Worm (Caenorhabditis elegans) whole organism, L4 larva: ENCODE data around the gene rpl-10.

ENCODE experiments used
- F10B5.3 ChIP-seq: sonication (generic microtip); optimal IDR thresholded peaks from 2 replicates; lab custom pipeline; 2016; ENCODE audit warnings: mild to moderate bottlenecking, missing genetic modification characterization, missing compliant biosample characterization
- F44E2.7 ChIP-seq: fragments of 200-800 bp; sonication (Bioruptor generic); IDR thresholded peaks from 2 replicates; pipeline ENCODE4 v2.1.2; 2022; ENCODE audit warnings: missing genetic modification characterization, missing compliant biosample characterization
- F49E8.2 ChIP-seq: sonication (generic microtip); optimal IDR thresholded peaks from 2 replicates; lab custom pipeline; 2016; ENCODE audit warnings: missing compliant biosample characterization, mild to moderate bottlenecking, missing genetic modification characterization, borderline replicate concordance
- Y48G9A.11 ChIP-seq: fragments of 200-800 bp; sonication (Bioruptor generic); IDR thresholded peaks from 2 replicates; pipeline ENCODE4 v1.3.6; 2022; ENCODE audit warnings: missing genetic modification reagents, missing genetic modification characterization, missing compliant biosample characterization
- ZK337.2 ChIP-seq: fragments of 200-800 bp; sonication (Bioruptor generic); IDR thresholded peaks from 2 replicates; pipeline ENCODE4 v1.3.6; 2022; ENCODE audit warnings: missing genetic modification reagents, missing genetic modification characterization, missing compliant biosample characterization
- aha-1 ChIP-seq: fragments of 150-350 bp; peaks from one replicate; lab custom pipeline; 2014; ENCODE audit warnings: missing biosample characterization, missing genetic modification characterization
- aly-2 ChIP-seq: sonication (generic microtip); optimal IDR thresholded peaks from 2 replicates; lab custom pipeline; 2018; ENCODE audit warnings: missing biosample characterization, missing genetic modification characterization
- attf-4 ChIP-seq: sonication (generic microtip); optimal IDR thresholded peaks from 3 replicates; lab custom pipeline; 2017; ENCODE audit warnings: missing biosample characterization, missing genetic modification characterization
- ceh-20 ChIP-seq: fragments of 200-800 bp; sonication (Bioruptor generic); IDR thresholded peaks from 2 replicates; pipeline ENCODE4 v1.3.6; 2022; ENCODE audit warnings: missing genetic modification reagents, missing genetic modification characterization, missing compliant biosample characterization
- ceh-32 ChIP-seq: sonication (generic microtip); optimal IDR thresholded peaks from 2 replicates; lab custom pipeline; 2016; ENCODE audit warnings: mild to moderate bottlenecking, missing genetic modification characterization, missing compliant biosample characterization; ENCODE audit not compliant: poor library complexity
- ceh-82 ChIP-seq: sonication (generic microtip); optimal IDR thresholded peaks from 2 replicates; lab custom pipeline; 2017; ENCODE audit warnings: missing biosample characterization, missing genetic modification characterization
- ctbp-1 ChIP-seq: fragments of 200-800 bp; sonication (Bioruptor generic); IDR thresholded peaks from 2 replicates; pipeline ENCODE4 v1.3.6; 2022; ENCODE audit warnings: missing genetic modification reagents, missing genetic modification characterization, missing compliant biosample characterization
- daf-16 ChIP-seq, 3 experiments: sonication (generic microtip); optimal IDR thresholded peaks; 2 replicates each; lab custom pipeline; 2016 to 2017; ENCODE audit warnings: missing genetic modification characterization in 3 of 3, missing genetic modification reagents in 3 of 3, mild to moderate bottlenecking in 2 of 3, missing compliant biosample characterization in 2 of 3, missing biosample characterization in 1 of 3, moderate library complexity in 1 of 3
- daf-19 ChIP-seq: fragments of 200-800 bp; sonication (Bioruptor generic); conservative IDR thresholded peaks from 2 replicates; pipeline ENCODE4 v1.3.6; 2022; ENCODE audit warnings: missing genetic modification characterization, missing compliant biosample characterization
- daf-8 ChIP-seq: fragments of 200-800 bp; sonication (Bioruptor generic); IDR thresholded peaks from 2 replicates; pipeline ENCODE4 v1.3.6; 2022; ENCODE audit warnings: missing genetic modification characterization, missing compliant biosample characterization
- dmd-6 ChIP-seq: fragments of 200-800 bp; sonication (Bioruptor generic); IDR thresholded peaks from 2 replicates; pipeline ENCODE4 v1.3.6; 2022; ENCODE audit warnings: missing genetic modification reagents, missing genetic modification characterization, missing compliant biosample characterization
- duxl-1 ChIP-seq: sonication (generic microtip); optimal IDR thresholded peaks from 2 replicates; lab custom pipeline; 2016; ENCODE audit warnings: mild to moderate bottlenecking, missing genetic modification characterization, moderate library complexity, missing compliant biosample characterization; ENCODE audit not compliant: poor library complexity
- dve-1 ChIP-seq: sonication (generic microtip); optimal IDR thresholded peaks from 2 replicates; lab custom pipeline; 2017; ENCODE audit warnings: antibody characterized with exemption, mild to moderate bottlenecking, missing genetic modification characterization, missing compliant biosample characterization; ENCODE audit not compliant: insufficient read depth
- egl-27 ChIP-seq: sonication (generic microtip); optimal IDR thresholded peaks from 3 replicates; lab custom pipeline; 2017; ENCODE audit warnings: missing biosample characterization, missing genetic modification reagents, missing genetic modification characterization
- egl-43 ChIP-seq: fragments of 200-800 bp; sonication (Bioruptor generic); IDR thresholded peaks from 2 replicates; pipeline ENCODE4 v1.3.6; 2022; ENCODE audit warnings: missing genetic modification reagents, missing genetic modification characterization, missing compliant biosample characterization
- fkh-10 ChIP-seq: fragments of 150-350 bp; optimal IDR thresholded peaks from 2 replicates; lab custom pipeline; 2014; ENCODE audit warnings: missing biosample characterization, missing genetic modification reagents, missing genetic modification characterization
- gei-8 ChIP-seq: fragments of 200-800 bp; sonication (Bioruptor generic); optimal IDR thresholded peaks from 2 replicates; lab custom pipeline; 2018; ENCODE audit warnings: mild to moderate bottlenecking, missing genetic modification characterization, missing compliant biosample characterization
- hif-1 ChIP-seq, 2 experiments: sonication (generic microtip); optimal IDR thresholded peaks; 2 replicates each; lab custom pipeline; 2016 to 2017; ENCODE audit warnings: missing compliant biosample characterization in 2 of 2, missing genetic modification characterization in 2 of 2, missing genetic modification reagents in 2 of 2, missing genotype in 2 of 2, mild to moderate bottlenecking in 1 of 2
- hlh-11 ChIP-seq: fragments of 200-800 bp; sonication (Bioruptor generic); optimal IDR thresholded peaks from 2 replicates; lab custom pipeline; 2018; ENCODE audit warnings: mild to moderate bottlenecking, missing genetic modification characterization, missing compliant biosample characterization
- jun-1 ChIP-seq: fragments of 150-350 bp; optimal IDR thresholded peaks from 2 replicates; lab custom pipeline; 2014; ENCODE audit warnings: missing biosample characterization, missing genetic modification reagents, missing genetic modification characterization
- lim-7 ChIP-seq: fragments of 200-800 bp; sonication (Bioruptor generic); IDR thresholded peaks from 2 replicates; pipeline ENCODE4 v1.3.6; 2022; ENCODE audit warnings: missing genetic modification characterization, missing compliant biosample characterization
- lin-29 ChIP-seq: fragments of 200-800 bp; sonication (Bioruptor generic); IDR thresholded peaks from 2 replicates; pipeline ENCODE4 v1.3.6; 2022; ENCODE audit warnings: missing genetic modification reagents, missing genetic modification characterization, missing compliant biosample characterization
- lsy-2 ChIP-seq, 2 experiments: fragments of 150-350 bp in 1 of 2; sonication (generic microtip) in 1 of 2; optimal IDR thresholded peaks; 2 replicates each; lab custom pipeline; 2014 to 2017; ENCODE audit warnings: missing biosample characterization in 2 of 2, missing genetic modification characterization in 2 of 2
- madf-5 ChIP-seq, 2 experiments: fragments of 200-800 bp; sonication (Bioruptor generic); IDR thresholded peaks; 2 replicates each; pipeline ENCODE4 v1.3.6; 2022; ENCODE audit warnings: missing compliant biosample characterization in 2 of 2, missing genetic modification characterization in 2 of 2
- mes-2 ChIP-seq: sonication (generic microtip); optimal IDR thresholded peaks from 2 replicates; lab custom pipeline; 2016; ENCODE audit warnings: missing genotype, mild to moderate bottlenecking, missing genetic modification characterization, missing compliant biosample characterization; ENCODE audit not compliant: poor library complexity, severe bottlenecking
- nhr-102 ChIP-seq: sonication (generic microtip); optimal IDR thresholded peaks from 2 replicates; lab custom pipeline; 2016; ENCODE audit warnings: mild to moderate bottlenecking, missing genetic modification characterization, moderate library complexity, missing compliant biosample characterization
- nhr-28 ChIP-seq: fragments of 150-350 bp; optimal IDR thresholded peaks from 2 replicates; lab custom pipeline; 2014; ENCODE audit warnings: missing biosample characterization, missing genetic modification characterization
- nhr-77 ChIP-seq: fragments of 150-350 bp; optimal IDR thresholded peaks from 2 replicates; lab custom pipeline; 2014; ENCODE audit warnings: missing biosample characterization, missing genetic modification characterization
- pha-4 ChIP-seq, 2 experiments: fragments of 150-350 bp in 1 of 2; fragments of 200-800 bp in 1 of 2; sonication (Bioruptor generic) in 1 of 2; IDR thresholded peaks in 1 of 2; optimal IDR thresholded peaks in 1 of 2; 2 replicates each; pipeline versions ENCODE4 v1.3.6 to Lab custom; 2014 to 2022; ENCODE audit warnings: missing genetic modification characterization in 2 of 2, missing genetic modification reagents in 2 of 2, missing biosample characterization in 1 of 2, missing compliant biosample characterization in 1 of 2
- pqm-1 ChIP-seq: sonication (generic microtip); optimal IDR thresholded peaks from 2 replicates; lab custom pipeline; 2017; ENCODE audit warnings: missing biosample characterization, missing genetic modification characterization
- sdz-12 ChIP-seq: fragments of 200-800 bp; sonication (Bioruptor generic); optimal IDR thresholded peaks from 2 replicates; lab custom pipeline; 2018; ENCODE audit warnings: mild to moderate bottlenecking, missing genetic modification characterization, missing compliant biosample characterization
- skn-1 ChIP-seq: fragments of 150-350 bp; optimal IDR thresholded peaks from 2 replicates; lab custom pipeline; 2014; ENCODE audit warnings: missing biosample characterization, missing genetic modification characterization
- spr-1 ChIP-seq: sonication (generic microtip); optimal IDR thresholded peaks from 2 replicates; lab custom pipeline; 2016; ENCODE audit warnings: mild to moderate bottlenecking, missing genetic modification characterization, missing compliant biosample characterization
- spr-3 ChIP-seq: fragments of 200-800 bp; sonication (Bioruptor generic); optimal IDR thresholded peaks from 2 replicates; lab custom pipeline; 2018; ENCODE audit warnings: mild to moderate bottlenecking, missing genetic modification characterization, missing compliant biosample characterization
- tra-1 ChIP-seq: fragments of 200-800 bp; sonication (Bioruptor generic); IDR thresholded peaks from 2 replicates; pipeline ENCODE4 v1.3.6; 2022; ENCODE audit warnings: missing genetic modification reagents, missing genetic modification characterization, missing compliant biosample characterization
- unc-39 ChIP-seq: sonication (generic microtip); optimal IDR thresholded peaks from 2 replicates; lab custom pipeline; 2017; ENCODE audit warnings: missing biosample characterization, missing genetic modification characterization
- unc-62 ChIP-seq, 3 experiments: fragments of 150-350 bp in 1 of 3; sonication (generic microtip); optimal IDR thresholded peaks in 2 of 3; peaks in 1 of 3; 1 replicate in 1 of 3; 2 replicates in 2 of 3; lab custom pipeline; 2014 to 2017; ENCODE audit warnings: missing biosample characterization in 3 of 3, missing genetic modification characterization in 3 of 3, missing genetic modification reagents in 3 of 3, missing genotype in 1 of 3
- zag-1 ChIP-seq: fragments of 150-350 bp; optimal IDR thresholded peaks from 2 replicates; lab custom pipeline; 2014; ENCODE audit warnings: missing biosample characterization, missing genetic modification characterization
- zip-2 ChIP-seq: fragments of 150-350 bp; optimal IDR thresholded peaks from 2 replicates; lab custom pipeline; 2014; ENCODE audit warnings: missing biosample characterization, missing genetic modification characterization

rpl-10 gene

DNA sequence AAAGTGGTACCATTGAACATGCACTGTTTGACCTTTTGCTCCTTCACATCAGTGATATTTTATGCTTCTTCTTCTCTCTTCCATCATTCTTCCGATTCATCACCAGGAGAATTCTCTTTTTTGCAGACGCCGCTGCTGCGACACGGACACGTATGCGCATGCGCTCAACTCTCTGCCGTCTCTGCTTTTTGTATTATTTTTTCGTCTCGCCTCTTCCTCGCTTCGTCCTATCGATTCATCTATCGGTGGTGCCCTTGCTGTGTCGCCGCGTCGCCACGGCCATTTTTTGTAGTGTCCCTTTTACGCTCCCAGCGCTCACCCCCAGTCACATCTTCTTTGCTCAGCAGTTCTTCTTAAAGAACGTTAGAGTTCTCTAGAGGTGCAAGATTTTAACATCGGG, 17.5 kb upstream of the rpl-10 start (continued):
- TF ChIP-seq sdz-12 (GFP tag; lab: Kevin White, UChicago) (no peak), hlh-11 (tag; lab: Kevin White, UChicago) (peak; percentile 69), dmd-6 (GFP tag; lab: Robert Waterston, UW) (peak; percentile 59; the same call in 1 of the 2 replicates), aha-1 (peak; percentile 82), mes-2 (tag; lab: Kevin White, UChicago) (peak; percentile 60), Y48G9A.11 (GFP tag; lab: Robert Waterston, UW) (no peak), egl-27 (tag; lab: Kevin White, UChicago) (no peak), ctbp-1 (GFP tag; lab: Robert Waterston, UW) (peak; percentile 70), unc-62 (GFP tag; optimal IDR thresholded peaks at IDR 0.05 in 1 of 2; lab: Kevin White, UChicago) (no peak), unc-62 (tag; optimal IDR thresholded peaks at IDR 0.05; lab: Kevin White, UChicago) (no peak), daf-8 (GFP tag; lab: Robert Waterston, UW) (no peak), zip-2 (tag; lab: Kevin White, UChicago) (no peak), pha-4 (GFP tag; IDR thresholded peaks at IDR 0.05; lab: Robert Waterston, UW) (0 out of 2 replicates have a peak, but pooled peaks have one; percentile 42), pha-4 (tag; optimal IDR thresholded peaks at IDR 0.05; lab: Kevin White, UChicago) (no peak), F10B5.3 (no peak), madf-5 (GFP tag; IDR thresholded peaks at IDR 0.05; lab: Robert Waterston, UW) (no peak), hif-1 (tag; optimal IDR thresholded peaks at IDR 0.05; lab: Kevin White, UChicago) (peak in 1 of 2 experiments; percentile 55), zag-1 (tag; lab: Kevin White, UChicago) (no peak), dve-1 (peak; percentile 47), lim-7 (GFP tag; lab: Robert Waterston, UW) (no peak), nhr-28 (tag; lab: Kevin White, UChicago) (peak; percentile 58)
- TF ChIP-seq, all 104 proteins: peak for 26

DNA sequence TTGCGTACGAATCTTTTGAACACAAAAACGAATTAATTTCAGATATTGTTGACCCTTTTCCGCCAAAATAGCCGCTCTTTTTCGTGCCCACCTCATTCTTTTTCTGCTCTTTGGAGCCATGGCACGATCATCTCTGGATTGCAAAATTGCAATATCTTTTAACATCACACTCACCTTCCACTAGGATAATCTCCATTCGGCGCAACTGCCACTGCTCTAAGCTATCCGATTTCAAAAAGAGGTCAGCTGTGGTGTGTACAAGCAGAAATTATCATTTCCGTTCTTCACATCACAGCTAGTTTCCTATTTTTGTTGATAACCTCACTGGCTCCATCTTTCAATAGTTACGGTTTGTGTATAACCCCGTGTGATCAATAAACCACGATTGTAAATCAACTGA, 17.1 kb upstream of the rpl-10 start:
- TF ChIP-seq aha-1 = peak; percentile 82
- no peak for TF ChIP-seq unc-39 (tag; lab: Kevin White, UChicago)
- no peak for TF ChIP-seq hlh-11 (tag; lab: Kevin White, UChicago)
- no peak for TF ChIP-seq ceh-20 (GFP tag; lab: Robert Waterston, UW)
- no peak for TF ChIP-seq tra-1 (GFP tag; lab: Robert Waterston, UW)
- TF ChIP-seq daf-16 (GFP tag; optimal IDR thresholded peaks at IDR 0.05; lab: Kevin White, UChicago) = no peak
- TF ChIP-seq daf-16 (tag; optimal IDR thresholded peaks at IDR 0.05; lab: Kevin White, UChicago) = peak; percentile 5
- no peak for TF ChIP-seq aly-2
- TF ChIP-seq gei-8 (GFP tag; lab: Kevin White, UChicago) = no peak

DNA sequence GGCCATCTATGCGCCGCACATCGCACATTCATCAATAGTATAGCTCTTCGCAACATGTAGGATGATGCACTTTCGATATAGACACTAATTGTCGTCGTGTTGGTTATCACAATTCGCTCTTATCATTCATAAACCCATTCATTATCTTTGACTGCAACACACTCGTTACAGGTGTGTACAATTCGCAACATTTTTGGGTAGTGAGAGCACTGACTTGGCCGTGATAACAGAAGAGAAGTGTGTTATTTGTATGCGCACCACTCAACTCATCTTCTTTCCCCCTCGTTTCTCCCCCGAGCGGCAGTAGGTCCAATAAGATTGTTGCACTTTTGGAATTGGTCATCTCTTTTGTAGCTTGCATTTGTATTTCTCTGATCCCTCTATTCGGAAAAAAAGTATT, 16.4 kb upstream of the rpl-10 start:
- TF ChIP-seq pha-4 (GFP tag; IDR thresholded peaks at IDR 0.05; lab: Robert Waterston, UW) (no peak), pha-4 (tag; optimal IDR thresholded peaks at IDR 0.05; lab: Kevin White, UChicago) (no peak), spr-3 (GFP tag; lab: Kevin White, UChicago) (no peak), daf-16 (GFP tag; optimal IDR thresholded peaks at IDR 0.05; lab: Kevin White, UChicago) (no peak), daf-16 (tag; optimal IDR thresholded peaks at IDR 0.05; lab: Kevin White, UChicago) (peak; percentile 84), spr-1 (tag; lab: Kevin White, UChicago) (no peak), lsy-2 (tag; optimal IDR thresholded peaks at IDR 0.05; lab: Kevin White, UChicago) (peak in 1 of 2 experiments; percentile 30), attf-4 (no peak), ceh-32 (tag; lab: Kevin White, UChicago) (no peak), duxl-1 (peak; percentile 22), F49E8.2 (no peak), fkh-10 (no peak), nhr-102 (peak; percentile 5), nhr-77 (tag; lab: Kevin White, UChicago) (peak; percentile 57), F44E2.7 (GFP tag; lab: Robert Waterston, UW) (no peak), hif-1 (tag; optimal IDR thresholded peaks at IDR 0.05; lab: Kevin White, UChicago) (no peak), gei-8 (GFP tag; lab: Kevin White, UChicago) (no peak), lin-29 (GFP tag; lab: Robert Waterston, UW) (no peak), jun-1 (tag; lab: Kevin White, UChicago) (no peak), ctbp-1 (GFP tag; lab: Robert Waterston, UW) (no peak), ceh-82 (tag; lab: Kevin White, UChicago) (no peak), unc-62 (GFP tag; optimal IDR thresholded peaks at IDR 0.05 in 1 of 2; lab: Kevin White, UChicago) (no peak), unc-62 (tag; optimal IDR thresholded peaks at IDR 0.05; lab: Kevin White, UChicago) (no peak), pqm-1 (tag; lab: Kevin White, UChicago) (peak; percentile 97), skn-1 (tag; lab: Kevin White, UChicago) (no peak), daf-19 (no peak), Y48G9A.11 (GFP tag; lab: Robert Waterston, UW) (no peak), daf-8 (GFP tag; lab: Robert Waterston, UW) (no peak), nhr-28 (tag; lab: Kevin White, UChicago) (peak; percentile 96), ZK337.2 (GFP tag; lab: Robert Waterston, UW) (no peak), egl-43 (GFP tag; lab: Robert Waterston, UW) (no peak)
